Fruit fly (Drosophila melanogaster): Measurements from ENCODE around the gene CG11590.
A peak's percentile ranks its signal among the peaks of the same experiment; 100 is the strongest.

CG11590 gene

dm6 chrX:14237873-14238394, 38.0 kb downstream of the CG11590 start, which contains the start of the genes Fbxl4 and Dus2 (continued):
- TF ChIP-seq CG10321 (GFP tag; IDR thresholded peaks at IDR 0.05) (peak; percentile 62), CG7745 (tag; optimal IDR thresholded peaks at IDR 0.05) (no peak), tx (GFP tag; optimal IDR thresholded peaks at IDR 0.05) (peak; percentile 92), dmrt11E (tag; optimal IDR thresholded peaks at IDR 0.05) (peak; percentile 95), CG6813 (GFP tag; optimal IDR thresholded peaks at IDR 0.05) (peak; percentile 76), bowl (GFP tag; IDR thresholded peaks at IDR 0.05) (peak; percentile 65), CkIIα-i1 (GFP tag; IDR thresholded peaks at IDR 0.05) (peak; percentile 70), corto (GFP tag; optimal IDR thresholded peaks at IDR 0.05) (no peak), CG4730 (GFP tag; IDR thresholded peaks at IDR 0.05) (peak; percentile 87), ewg (GFP tag; optimal IDR thresholded peaks at IDR 0.05) (peak; percentile 83), sug (tag; optimal IDR thresholded peaks at IDR 0.05) (peak; percentile 90), CG12104 (GFP tag; optimal IDR thresholded peaks at IDR 0.05) (peak; percentile 91), gce (GFP tag; IDR thresholded peaks at IDR 0.05) (peak; percentile 88), BtbVII (GFP tag; optimal IDR thresholded peaks at IDR 0.05) (peak; percentile 78), TFAM (GFP tag; optimal IDR thresholded peaks at IDR 0.05) (peak; percentile 62), CG16779 (GFP tag; IDR thresholded peaks at IDR 0.05) (peak; percentile 91), CG17328 (GFP tag; IDR thresholded peaks at IDR 0.05) (peak; percentile 91), br (optimal IDR thresholded peaks at IDR 0.05) (no peak), CG14441 (GFP tag; IDR thresholded peaks at IDR 0.05) (peak; percentile 91), fd102C (GFP tag; optimal IDR thresholded peaks at IDR 0.05) (peak; percentile 49), CG10543 (GFP tag; optimal IDR thresholded peaks at IDR 0.05) (peak; percentile 89), CG17829 (tag; optimal IDR thresholded peaks at IDR 0.05) (peak; percentile 92), D (optimal IDR thresholded peaks at IDR 0.05) (no peak), D (GFP tag; optimal IDR thresholded peaks at IDR 0.05) (peak; percentile 87), ato (GFP tag; IDR thresholded peaks at IDR 0.05; ENCODE audit: partially characterized antibody) (no peak; the same call in 1 of the 2 replicates), chif (GFP tag; optimal IDR thresholded peaks at IDR 0.05) (peak; percentile 92 to 95), knrl (GFP tag; IDR thresholded peaks at IDR 0.05; ENCODE audit: partially characterized antibody) (peak; percentile 69; the same call in 2 of the 3 replicates), CG7271 (tag; optimal IDR thresholded peaks at IDR 0.05) (no peak), run (tag; optimal IDR thresholded peaks at IDR 0.05) (peak; percentile 44), pros (GFP tag; optimal IDR thresholded peaks at IDR 0.05) (no peak), CG10147 (GFP tag; optimal IDR thresholded peaks at IDR 0.05) (peak; percentile 91), CG8281 (tag; optimal IDR thresholded peaks at IDR 0.05) (peak; percentile 67), ro (GFP tag; IDR thresholded peaks at IDR 0.05) (peak; percentile 83), Hmx (GFP tag; optimal IDR thresholded peaks at IDR 0.05) (peak; percentile 84), gsb-n (tag; optimal IDR thresholded peaks at IDR 0.05) (peak; percentile 75), CG14860 (GFP tag; IDR thresholded peaks at IDR 0.05; ENCODE audit: partially characterized antibody) (peak; percentile 62; the same call in 2 of the 3 replicates), CG11560 (tag; IDR thresholded peaks at IDR 0.05) (peak; percentile 81), CG42726 (GFP tag; IDR thresholded peaks at IDR 0.05; ENCODE audit: partially characterized antibody) (no peak), zf30C (GFP tag; optimal IDR thresholded peaks at IDR 0.05) (peak; percentile 74), CG10431 (GFP tag; optimal IDR thresholded peaks at IDR 0.05) (peak; percentile 66), Awh (GFP tag; IDR thresholded peaks at IDR 0.05) (peak; percentile 83), CG6854 (GFP tag; optimal IDR thresholded peaks at IDR 0.05) (peak; percentile 74), CG7928 (GFP tag; optimal IDR thresholded peaks at IDR 0.05) (peak; percentile 61), CG4617 (GFP tag; optimal IDR thresholded peaks at IDR 0.05; ENCODE audit: borderline replicate concordance) (peak; percentile 76), gcm2 (GFP tag; optimal IDR thresholded peaks at IDR 0.05) (peak; percentile 71), Ptx1 (GFP tag; IDR thresholded peaks at IDR 0.05) (peak; percentile 94), CG14014 (GFP tag; IDR thresholded peaks at IDR 0.05) (peak; percentile 88), CG2129 (GFP tag; IDR thresholded peaks at IDR 0.05; ENCODE audit: partially characterized antibody) (no peak), CG10274 (GFP tag; optimal IDR thresholded peaks at IDR 0.05) (peak; percentile 77), CG6254 (GFP tag; optimal IDR thresholded peaks at IDR 0.05) (peak; percentile 78)

Measured in whole organism, embryonic.